Worm (Caenorhabditis elegans): ENCODE results near the gene C16C10.8.
A peak's percentile ranks its signal among the peaks of the same experiment; 100 is the strongest.

- no peak for TF ChIP-seq nhr-12 (tag; optimal IDR thresholded peaks at IDR 0.05)
- peak; percentile 58 to 79 for TF ChIP-seq lsy-2 (tag; optimal IDR thresholded peaks at IDR 0.05)
- peak; percentile 56 for TF ChIP-seq lin-13 (GFP tag; optimal IDR thresholded peaks at IDR 0.05)
- no peak for TF ChIP-seq nhr-25 (tag; optimal IDR thresholded peaks at IDR 0.05)
- TF ChIP-seq aly-2 (tag; optimal IDR thresholded peaks at IDR 0.05) = no peak
These were observed 7.0 kb upstream of the C16C10.8 start, which contains the start of the genes rnf-121 and C16C10.4 for ce11 chrIII:4170903-4171377.

All from whole organism, L2 larva.